Worm (Caenorhabditis elegans): ENCODE results near the gene W04H10.1.

- TF ChIP-seq ama-1 (optimal IDR thresholded peaks at IDR 0.05) (no peak), unc-62 (GFP tag; optimal IDR thresholded peaks at IDR 0.05) (no peak), nhr-6 (tag; optimal IDR thresholded peaks at IDR 0.05) (no peak), lsy-2 (tag; optimal IDR thresholded peaks at IDR 0.05) (no peak), nhr-237 (tag; optimal IDR thresholded peaks at IDR 0.05) (no peak), egl-27 (tag; optimal IDR thresholded peaks at IDR 0.05) (no peak), dmd-4 (tag; optimal IDR thresholded peaks at IDR 0.05) (no peak)
Observed at ce11 chrII:627205-627604, 18.3 kb downstream of the W04H10.1 start, which contains the start of gene arrd-1.
